Worm (Caenorhabditis elegans) whole organism, L2 larva: ENCODE data around the gene tsp-12.

Experiments used
- C34F6.9 ChIP-seq: fragments of 150-350 bp; optimal IDR thresholded peaks from 2 replicates; lab custom pipeline; 2014; ENCODE audit warnings: missing biosample characterization, missing genetic modification characterization
- F13H6.1 ChIP-seq: sonication (generic microtip); optimal IDR thresholded peaks from 2 replicates; lab custom pipeline; 2016; ENCODE audit warnings: missing genetic modification characterization, missing compliant biosample characterization
- Y55F3AM.14 ChIP-seq: fragments of 200-800 bp; sonication (Bioruptor generic); optimal IDR thresholded peaks from 2 replicates; lab custom pipeline; 2018; ENCODE audit warnings: mild to moderate bottlenecking, missing genetic modification characterization, missing compliant biosample characterization
- ZK546.5 ChIP-seq: sonication (generic microtip); optimal IDR thresholded peaks from 2 replicates; lab custom pipeline; 2017; ENCODE audit warnings: missing biosample characterization, missing genetic modification characterization
- alr-1 ChIP-seq: fragments of 150-350 bp; optimal IDR thresholded peaks from 2 replicates; lab custom pipeline; 2014; ENCODE audit warnings: missing biosample characterization, missing genetic modification characterization
- aly-2 ChIP-seq: fragments of 150-350 bp; optimal IDR thresholded peaks from 2 replicates; lab custom pipeline; 2014; ENCODE audit warnings: missing biosample characterization, missing genetic modification characterization
- blmp-1 ChIP-seq: sonication (generic microtip); optimal IDR thresholded peaks from 2 replicates; lab custom pipeline; 2017; ENCODE audit warnings: missing genetic modification characterization, mild to moderate bottlenecking, missing compliant biosample characterization, antibody characterized with exemption, moderate library complexity; ENCODE audit not compliant: insufficient read depth
- ceh-16 ChIP-seq: fragments of 150-350 bp; optimal IDR thresholded peaks from 2 replicates; lab custom pipeline; 2014; ENCODE audit warnings: missing biosample characterization, missing genetic modification characterization
- ceh-82 ChIP-seq: fragments of 150-350 bp; optimal IDR thresholded peaks from 2 replicates; lab custom pipeline; 2014; ENCODE audit warnings: missing biosample characterization, missing genetic modification characterization
- crh-2 ChIP-seq: sonication (generic microtip); optimal IDR thresholded peaks from 2 replicates; lab custom pipeline; 2017; ENCODE audit warnings: missing biosample characterization, missing genetic modification characterization
- dmd-4 ChIP-seq: sonication (generic microtip); optimal IDR thresholded peaks from 2 replicates; lab custom pipeline; 2017; ENCODE audit warnings: missing biosample characterization, missing genetic modification characterization
- egl-27 ChIP-seq: sonication (generic microtip); optimal IDR thresholded peaks from 3 replicates; lab custom pipeline; 2017; ENCODE audit warnings: missing biosample characterization, missing genetic modification reagents, missing genetic modification characterization
- elt-1 ChIP-seq: fragments of 150-350 bp; optimal IDR thresholded peaks from 2 replicates; lab custom pipeline; 2014; ENCODE audit warnings: missing biosample characterization, missing genetic modification characterization
- elt-3 ChIP-seq: sonication (generic microtip); optimal IDR thresholded peaks from 2 replicates; lab custom pipeline; 2017; ENCODE audit warnings: missing biosample characterization, missing genetic modification characterization
- fos-1 ChIP-seq: fragments of 150-350 bp; optimal IDR thresholded peaks from 2 replicates; lab custom pipeline; 2014; ENCODE audit warnings: missing biosample characterization, missing genetic modification characterization
- gmeb-1 ChIP-seq: fragments of 150-350 bp; optimal IDR thresholded peaks from 2 replicates; lab custom pipeline; 2014; ENCODE audit warnings: missing biosample characterization, missing genetic modification characterization
- lin-11 ChIP-seq: fragments of 150-350 bp; sonication (generic microtip); optimal IDR thresholded peaks from 2 replicates; lab custom pipeline; 2014; ENCODE audit warnings: missing biosample characterization, missing genetic modification characterization, inconsistent platforms, mixed read lengths
- lin-13 ChIP-seq: fragments of 150-350 bp; optimal IDR thresholded peaks from 2 replicates; lab custom pipeline; 2014; ENCODE audit warnings: missing biosample characterization, missing genetic modification reagents, missing genetic modification characterization
- lin-39 ChIP-seq: fragments of 150-350 bp; optimal IDR thresholded peaks from 2 replicates; lab custom pipeline; 2014; ENCODE audit warnings: missing biosample characterization, missing genetic modification reagents, missing genetic modification characterization
- lsy-2 ChIP-seq, 2 experiments: fragments of 150-350 bp in 1 of 2; sonication (generic microtip) in 1 of 2; optimal IDR thresholded peaks; 2 replicates each; lab custom pipeline; 2014 to 2017; ENCODE audit warnings: missing biosample characterization in 2 of 2, missing genetic modification characterization in 2 of 2
- mab-5 ChIP-seq: fragments of 150-350 bp; optimal IDR thresholded peaks from 2 replicates; lab custom pipeline; 2014; ENCODE audit warnings: missing biosample characterization, missing genetic modification characterization
- mbf-1 ChIP-seq: sonication (generic microtip); optimal IDR thresholded peaks from 2 replicates; lab custom pipeline; 2017; ENCODE audit warnings: missing biosample characterization, missing genetic modification characterization
- mdl-1 ChIP-seq, 2 experiments: fragments of 150-350 bp in 1 of 2; sonication (generic microtip) in 1 of 2; optimal IDR thresholded peaks; 2 replicates each; lab custom pipeline; 2017; ENCODE audit warnings: missing biosample characterization in 2 of 2, missing genetic modification characterization in 2 of 2
- nhr-10 ChIP-seq: sonication (generic microtip); optimal IDR thresholded peaks from 2 replicates; lab custom pipeline; 2017; ENCODE audit warnings: missing biosample characterization, missing genetic modification characterization
- nhr-11 ChIP-seq: fragments of 150-350 bp; optimal IDR thresholded peaks from 2 replicates; lab custom pipeline; 2014; ENCODE audit warnings: missing biosample characterization, missing genetic modification characterization
- nhr-129 ChIP-seq: fragments of 150-350 bp; optimal IDR thresholded peaks from 2 replicates; lab custom pipeline; 2014; ENCODE audit warnings: missing biosample characterization, missing genetic modification characterization
- nhr-21 ChIP-seq: fragments of 150-350 bp; optimal IDR thresholded peaks from 2 replicates; lab custom pipeline; 2014; ENCODE audit warnings: missing biosample characterization, missing genetic modification characterization
- nhr-23 ChIP-seq: fragments of 150-350 bp; optimal IDR thresholded peaks from 2 replicates; lab custom pipeline; 2014; ENCODE audit warnings: missing biosample characterization, missing genetic modification reagents, missing genetic modification characterization
- nhr-237 ChIP-seq: fragments of 150-350 bp; optimal IDR thresholded peaks from 2 replicates; lab custom pipeline; 2014; ENCODE audit warnings: missing biosample characterization, missing genetic modification characterization
- nhr-25 ChIP-seq: fragments of 150-350 bp; sonication (generic microtip); optimal IDR thresholded peaks from 3 replicates; lab custom pipeline; 2014; ENCODE audit warnings: missing biosample characterization, missing genetic modification characterization
- nhr-6 ChIP-seq: fragments of 150-350 bp; optimal IDR thresholded peaks from 2 replicates; lab custom pipeline; 2014; ENCODE audit warnings: missing biosample characterization, missing genetic modification characterization
- nhr-77 ChIP-seq: fragments of 150-350 bp; optimal IDR thresholded peaks from 2 replicates; lab custom pipeline; 2014; ENCODE audit warnings: missing biosample characterization, missing genetic modification characterization
- peb-1 ChIP-seq: fragments of 150-350 bp; optimal IDR thresholded peaks from 2 replicates; lab custom pipeline; 2014; ENCODE audit warnings: missing biosample characterization, missing genetic modification characterization
- sem-4 ChIP-seq: fragments of 150-350 bp; optimal IDR thresholded peaks from 2 replicates; lab custom pipeline; 2014; ENCODE audit warnings: missing biosample characterization, missing genetic modification reagents, missing genetic modification characterization
- skn-1 ChIP-seq: sonication (generic microtip); optimal IDR thresholded peaks from 2 replicates; lab custom pipeline; 2017; ENCODE audit warnings: missing biosample characterization, missing genetic modification characterization
- sma-3 ChIP-seq: sonication (generic microtip); optimal IDR thresholded peaks from 2 replicates; lab custom pipeline; 2016; ENCODE audit warnings: missing genetic modification reagents, missing genetic modification characterization, missing compliant biosample characterization
- sma-9 ChIP-seq, 2 experiments: fragments of 150-350 bp in 1 of 2; sonication (generic microtip) in 1 of 2; optimal IDR thresholded peaks; 2 replicates each; lab custom pipeline; 2014 to 2016; ENCODE audit warnings: missing genetic modification characterization in 2 of 2, mild to moderate bottlenecking in 1 of 2, missing biosample characterization in 1 of 2, missing compliant biosample characterization in 1 of 2, missing genetic modification reagents in 1 of 2, moderate library complexity in 1 of 2
- snpc-4 ChIP-seq: fragments of 150-350 bp; optimal IDR thresholded peaks from 2 replicates; lab custom pipeline; 2014; ENCODE audit warnings: missing biosample characterization, missing genetic modification characterization
- unc-39 ChIP-seq: fragments of 150-350 bp; optimal IDR thresholded peaks from 2 replicates; lab custom pipeline; 2014; ENCODE audit warnings: missing biosample characterization, missing genetic modification characterization
- unc-55 ChIP-seq: fragments of 150-350 bp; sonication (generic microtip); optimal IDR thresholded peaks from 3 replicates; lab custom pipeline; 2014; ENCODE audit warnings: missing biosample characterization, missing genetic modification reagents, missing genetic modification characterization
- unc-62 ChIP-seq: fragments of 150-350 bp; optimal IDR thresholded peaks from 2 replicates; lab custom pipeline; 2014; ENCODE audit warnings: missing biosample characterization, missing genetic modification reagents, missing genetic modification characterization
- zag-1 ChIP-seq: fragments of 150-350 bp; optimal IDR thresholded peaks from 2 replicates; lab custom pipeline; 2014; ENCODE audit warnings: missing biosample characterization, missing genetic modification characterization
- ztf-1 ChIP-seq: fragments of 200-800 bp; sonication (Bioruptor generic); conservative IDR thresholded peaks from 2 replicates; pipeline ENCODE4 v1.3.6; 2022; ENCODE audit warnings: missing genetic modification characterization, missing compliant biosample characterization
- ztf-11 ChIP-seq: sonication (generic microtip); optimal IDR thresholded peaks from 2 replicates; lab custom pipeline; 2017; ENCODE audit warnings: missing biosample characterization, missing genetic modification characterization
- ztf-4 ChIP-seq: fragments of 150-350 bp; optimal IDR thresholded peaks from 2 replicates; lab custom pipeline; 2014; ENCODE audit warnings: missing biosample characterization, missing genetic modification characterization

tsp-12 gene

ce11 chrIV:10180133-10180749 is 29.8 kb upstream of the tsp-12 start, which contains the start of gene gta-1:
TSS of gene gta-1 (plus strand) at chrIV:10180660.
- TF ChIP-seq nhr-129 (tag; lab: Kevin White, UChicago), result peak; percentile 71
- peak; percentile 65 for TF ChIP-seq unc-55 (GFP tag; lab: Kevin White, UChicago)
- TF ChIP-seq blmp-1 (tag; lab: Kevin White, UChicago), result peak; percentile 20
- no peak for TF ChIP-seq mbf-1 (tag; lab: Kevin White, UChicago)
- TF ChIP-seq C34F6.9 (tag; lab: Kevin White, UChicago), result peak; percentile 38
- peak; percentile 20 for TF ChIP-seq sma-9 (GFP tag; optimal IDR thresholded peaks at IDR 0.05; lab: Kevin White, UChicago)
- TF ChIP-seq sma-9 (tag; optimal IDR thresholded peaks at IDR 0.05; lab: Kevin White, UChicago), result no peak
- TF ChIP-seq crh-2 (tag; lab: Kevin White, UChicago), result peak; percentile 52
- TF ChIP-seq ztf-4 (tag; lab: Kevin White, UChicago), result peak; percentile 18
- no peak for TF ChIP-seq sem-4 (tag; lab: Kevin White, UChicago)
- peak in 1 of 2 experiments; percentile 34 for TF ChIP-seq lsy-2 (tag; optimal IDR thresholded peaks at IDR 0.05; lab: Kevin White, UChicago)
- no peak for TF ChIP-seq dmd-4 (tag; lab: Kevin White, UChicago)
- TF ChIP-seq aly-2, result no peak

ce11 chrIV:10177779-10178178 is 27.4 kb upstream of the tsp-12 start, which contains the start of gene mspn-1:
TSS of gene mspn-1 (plus strand) at chrIV:10177968.
- no peak for TF ChIP-seq lin-39 (tag; lab: Kevin White, UChicago)
- TF ChIP-seq lin-11 (tag; lab: Kevin White, UChicago), result no peak
- TF ChIP-seq nhr-6 (tag; lab: Kevin White, UChicago), result no peak
- TF ChIP-seq elt-3 (tag; lab: Kevin White, UChicago), result no peak
- TF ChIP-seq ztf-1 (GFP tag; lab: Robert Waterston, UW), result no peak
- TF ChIP-seq mdl-1 (tag; optimal IDR thresholded peaks at IDR 0.05; lab: Kevin White, UChicago), result no peak
- TF ChIP-seq zag-1 (tag; lab: Kevin White, UChicago), result no peak
- TF ChIP-seq snpc-4 (tag; lab: Kevin White, UChicago), result no peak

- TF ChIP-seq nhr-129 (tag; lab: Kevin White, UChicago), result peak; percentile 60
- no peak for TF ChIP-seq ztf-4 (tag; lab: Kevin White, UChicago)
- TF ChIP-seq crh-2 (tag; lab: Kevin White, UChicago), result peak; percentile 79
- peak; percentile 23 for TF ChIP-seq fos-1
- TF ChIP-seq nhr-21 (tag; lab: Kevin White, UChicago), result peak; percentile 27
- no peak for TF ChIP-seq nhr-77 (tag; lab: Kevin White, UChicago)
- peak; percentile 12 for TF ChIP-seq egl-27 (tag; lab: Kevin White, UChicago)
- TF ChIP-seq Y55F3AM.14 (GFP tag; lab: Kevin White, UChicago), result no peak
- no peak for TF ChIP-seq blmp-1 (tag; lab: Kevin White, UChicago)
- peak; percentile 34 for TF ChIP-seq nhr-25 (tag; lab: Kevin White, UChicago)
- TF ChIP-seq snpc-4 (tag; lab: Kevin White, UChicago), result no peak
- TF ChIP-seq mab-5, result no peak
- no peak for TF ChIP-seq mdl-1 (tag; optimal IDR thresholded peaks at IDR 0.05; lab: Kevin White, UChicago)
- TF ChIP-seq ZK546.5 (tag; lab: Kevin White, UChicago), result no peak
- TF ChIP-seq ceh-16, result peak; percentile 47
- TF ChIP-seq skn-1 (tag; lab: Kevin White, UChicago), result no peak
- no peak for TF ChIP-seq elt-3 (tag; lab: Kevin White, UChicago)
- peak; percentile 38 to 82 for TF ChIP-seq lsy-2 (tag; optimal IDR thresholded peaks at IDR 0.05; lab: Kevin White, UChicago)
- no peak for TF ChIP-seq aly-2
- no peak for TF ChIP-seq nhr-11
- TF ChIP-seq lin-39 (tag; lab: Kevin White, UChicago), result no peak
- TF ChIP-seq alr-1 (tag; lab: Kevin White, UChicago), result no peak
- no peak for TF ChIP-seq ceh-82 (tag; lab: Kevin White, UChicago)
- peak; percentile 34 for TF ChIP-seq F13H6.1
- TF ChIP-seq sma-3 (GFP tag; lab: Kevin White, UChicago), result peak; percentile 35
- no peak for TF ChIP-seq unc-39 (tag; lab: Kevin White, UChicago)
- no peak for TF ChIP-seq nhr-10
- peak; percentile 63 for TF ChIP-seq gmeb-1 (tag; lab: Kevin White, UChicago)
- peak; percentile 66 for TF ChIP-seq C34F6.9 (tag; lab: Kevin White, UChicago)
- no peak for TF ChIP-seq unc-62 (GFP tag; lab: Kevin White, UChicago)
- TF ChIP-seq elt-1 (tag; lab: Kevin White, UChicago), result no peak
- TF ChIP-seq unc-55 (GFP tag; lab: Kevin White, UChicago), result peak; percentile 83
- no peak for TF ChIP-seq peb-1 (tag; lab: Kevin White, UChicago)
- no peak for TF ChIP-seq nhr-23 (tag; lab: Kevin White, UChicago)
- TF ChIP-seq nhr-237 (tag; lab: Kevin White, UChicago), result no peak
- TF ChIP-seq mbf-1 (tag; lab: Kevin White, UChicago), result no peak
- TF ChIP-seq ztf-11 (tag; lab: Kevin White, UChicago), result no peak
- TF ChIP-seq lin-11 (tag; lab: Kevin White, UChicago), result peak; percentile 6
- TF ChIP-seq lin-13, result peak; percentile 33
- TF ChIP-seq sma-9 (GFP tag; optimal IDR thresholded peaks at IDR 0.05; lab: Kevin White, UChicago), result no peak
- no peak for TF ChIP-seq sma-9 (tag; optimal IDR thresholded peaks at IDR 0.05; lab: Kevin White, UChicago)
- TF ChIP-seq nhr-6 (tag; lab: Kevin White, UChicago), result no peak
- no peak for TF ChIP-seq ztf-1 (GFP tag; lab: Robert Waterston, UW)
Observed at ce11 chrIV:10176252-10176730, 25.9 kb upstream of the tsp-12 start, which contains the start of gene rack-1. TSS of gene rack-1 (plus strand) at chrIV:10176680.
